Worm (Caenorhabditis elegans): Measurements from ENCODE around the gene srw-102.

DNA sequence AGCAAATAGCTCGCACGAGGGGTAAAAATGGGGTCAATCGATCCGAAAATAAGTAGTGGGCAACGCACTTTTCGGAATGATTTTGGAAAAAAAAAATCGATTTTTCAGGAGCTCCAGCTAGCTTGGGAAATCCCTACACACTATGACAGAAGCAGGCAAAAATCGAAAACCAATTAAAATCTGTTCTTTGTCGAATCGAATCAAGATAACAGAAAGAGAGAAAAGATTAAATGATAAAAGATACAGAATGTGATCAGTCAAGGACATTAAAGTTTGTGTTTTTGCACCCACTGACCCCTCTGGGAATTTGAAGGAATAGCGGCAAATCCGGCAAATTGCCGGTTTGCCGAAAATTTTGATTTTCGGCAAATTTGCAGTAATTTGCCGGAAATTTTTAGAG lies 47.4 kb downstream of the srw-102 start:
- TF ChIP-seq snpc-4 (tag; optimal IDR thresholded peaks at IDR 0.05) (no peak), fos-1 (tag; optimal IDR thresholded peaks at IDR 0.05) (no peak), sox-4 (tag; optimal IDR thresholded peaks at IDR 0.05) (no peak), tlp-1 (tag; optimal IDR thresholded peaks at IDR 0.05) (no peak)
